Fruit fly (Drosophila melanogaster): Measurements from ENCODE around the gene CG15533.

CG15533 gene

DNA sequence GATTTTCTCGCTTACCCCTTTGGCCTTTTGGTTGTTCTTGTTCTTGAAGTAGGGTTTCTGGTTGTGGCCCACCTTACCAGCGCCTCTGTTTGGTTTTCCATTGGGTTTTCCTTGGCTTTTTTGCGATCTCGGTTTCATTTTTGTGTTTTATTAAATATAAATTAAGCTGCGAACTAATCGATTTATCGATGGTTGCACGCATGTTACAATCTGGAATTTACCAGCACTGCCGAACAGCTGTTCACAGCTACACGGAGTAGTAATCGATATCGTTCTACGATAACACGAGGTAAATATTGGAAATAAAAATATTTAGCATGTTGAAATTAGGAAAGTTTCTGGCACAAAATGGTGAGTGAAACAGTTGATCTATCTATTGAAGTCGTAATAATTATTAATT is 4.9 kb upstream of the CG15533 start, which contains the start of the genes CG15535 and mRpS18C (continued):
- TF ChIP-seq D19B (GFP tag; optimal IDR thresholded peaks at IDR 0.05) (no peak), Kr (GFP tag; optimal IDR thresholded peaks at IDR 0.05) (no peak), MBD-R2 (GFP tag; IDR thresholded peaks at IDR 0.05) (peak; percentile 94), CG30403 (GFP tag; optimal IDR thresholded peaks at IDR 0.05) (no peak), CG4282 (GFP tag; optimal IDR thresholded peaks at IDR 0.05) (no peak), Dp (GFP tag; optimal IDR thresholded peaks at IDR 0.05) (peak; percentile 46), sisA (GFP tag; IDR thresholded peaks at IDR 0.05) (no peak), nom (GFP tag; optimal IDR thresholded peaks at IDR 0.05) (no peak), wor (GFP tag; IDR thresholded peaks at IDR 0.05) (no peak), Dll (GFP tag; IDR thresholded peaks at IDR 0.05; ENCODE audit: partially characterized antibody) (peak; percentile 81), CG7357 (GFP tag; IDR thresholded peaks at IDR 0.05) (no peak), lbe (GFP tag; optimal IDR thresholded peaks at IDR 0.05) (peak; percentile 27), CG10462 (GFP tag; optimal IDR thresholded peaks at IDR 0.05) (no peak), Dip3 (GFP tag; optimal IDR thresholded peaks at IDR 0.05) (no peak), Stat92E (GFP tag; optimal IDR thresholded peaks at IDR 0.05) (no peak), CG12659 (GFP tag; optimal IDR thresholded peaks at IDR 0.05) (peak; percentile 57), CrebB (tag; optimal IDR thresholded peaks at IDR 0.05) (no peak), CG14710 (tag; optimal IDR thresholded peaks at IDR 0.05) (peak; percentile 27), hb (GFP tag; IDR thresholded peaks at IDR 0.05; ENCODE audit: partially characterized antibody) (no peak; the same call in 2 of the 3 replicates), CG12299 (tag; optimal IDR thresholded peaks at IDR 0.05) (no peak), E2f2 (GFP tag; IDR thresholded peaks at IDR 0.05) (peak; percentile 42), vfl (GFP tag; optimal IDR thresholded peaks at IDR 0.05) (no peak), sens (GFP tag) (peak; percentile 75), CG3995 (GFP tag; optimal IDR thresholded peaks at IDR 0.05) (peak; percentile 6), CG2129 (GFP tag; IDR thresholded peaks at IDR 0.05; ENCODE audit: partially characterized antibody) (peak; percentile 49), maf-S (GFP tag; optimal IDR thresholded peaks at IDR 0.05) (no peak), Scr (GFP tag; IDR thresholded peaks at IDR 0.05; ENCODE audit: partially characterized antibody) (peak; percentile 75), CG7963 (GFP tag; IDR thresholded peaks at IDR 0.05; ENCODE audit: partially characterized antibody) (peak; percentile 76), CG6175 (GFP tag; IDR thresholded peaks at IDR 0.05) (no peak), CG10147 (GFP tag; optimal IDR thresholded peaks at IDR 0.05) (no peak), CG9797 (GFP tag; optimal IDR thresholded peaks at IDR 0.05) (peak; percentile 21), trem (tag; optimal IDR thresholded peaks at IDR 0.05) (peak; percentile 48), GATAe (GFP tag; conservative IDR thresholded peaks at IDR 0.05) (no peak), cwo (GFP tag; optimal IDR thresholded peaks at IDR 0.05) (no peak), sr (GFP tag; IDR thresholded peaks at IDR 0.05) (no peak), CG10431 (GFP tag; optimal IDR thresholded peaks at IDR 0.05) (peak; percentile 8), CG1603 (tag; optimal IDR thresholded peaks at IDR 0.05) (peak; percentile 42), sob (GFP tag; IDR thresholded peaks at IDR 0.05) (no peak), Sin3A (optimal IDR thresholded peaks at IDR 0.05) (peak; percentile 0), CG11247 (GFP tag; IDR thresholded peaks at IDR 0.05) (no peak), pfk (GFP tag; optimal IDR thresholded peaks at IDR 0.05) (no peak), tio (GFP tag; optimal IDR thresholded peaks at IDR 0.05) (no peak), CG18599 (GFP tag; optimal IDR thresholded peaks at IDR 0.05) (no peak), trh (GFP tag; optimal IDR thresholded peaks at IDR 0.05) (no peak), CG3281 (GFP tag; optimal IDR thresholded peaks at IDR 0.05) (no peak), MESR4 (GFP tag; optimal IDR thresholded peaks at IDR 0.05) (peak; percentile 64), crp (GFP tag; optimal IDR thresholded peaks at IDR 0.05) (peak; percentile 82 to 96), Bgb (GFP tag; IDR thresholded peaks at IDR 0.05; ENCODE audit: partially characterized antibody) (peak; percentile 78), CG7928 (GFP tag; optimal IDR thresholded peaks at IDR 0.05) (no peak), slbo (GFP tag; IDR thresholded peaks at IDR 0.05) (0 out of 2 replicates have a peak, but pooled peaks have one; percentile 21), repo (GFP tag; optimal IDR thresholded peaks at IDR 0.05) (no peak)

Data from whole organism, embryonic.